Fruit fly (Drosophila melanogaster): ENCODE measurements around the gene LManIII.
A peak's percentile ranks its signal among the peaks of the same experiment; 100 is the strongest.

Gene LManIII

DNA sequence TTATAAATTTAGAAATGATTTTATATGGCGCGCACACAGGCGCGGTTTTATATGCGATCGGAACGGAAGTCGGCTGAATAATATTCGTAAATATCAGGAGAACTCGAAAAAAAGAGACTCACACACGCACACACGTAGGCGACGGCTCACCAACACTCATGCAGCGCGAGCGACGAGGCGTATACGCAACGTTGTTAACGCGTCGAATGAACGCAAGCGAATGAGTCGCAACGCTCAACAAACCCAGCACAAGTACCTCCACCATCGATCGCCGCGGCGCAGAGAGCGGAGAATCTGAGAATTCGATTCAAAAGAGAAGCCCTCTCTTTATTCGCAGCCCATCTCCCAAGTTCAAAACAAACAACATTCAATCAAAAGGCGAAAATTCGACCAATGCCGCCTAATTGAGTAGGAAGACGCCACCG is 32.9 kb downstream of the LManIII start (continued):
- TF ChIP-seq Dek (tag; optimal IDR thresholded peaks at IDR 0.05) (peak; percentile 17), stwl (tag; optimal IDR thresholded peaks at IDR 0.05) (no peak), CG2712 (tag; optimal IDR thresholded peaks at IDR 0.05) (peak; percentile 7), CG10267 (tag; optimal IDR thresholded peaks at IDR 0.05) (no peak), unpg (GFP tag; optimal IDR thresholded peaks at IDR 0.05) (no peak), CG3281 (GFP tag; optimal IDR thresholded peaks at IDR 0.05) (peak; percentile 73), CG8089 (GFP tag; optimal IDR thresholded peaks at IDR 0.05) (no peak), Lhr (GFP tag; optimal IDR thresholded peaks at IDR 0.05) (no peak), ara (GFP tag; IDR thresholded peaks at IDR 0.05) (0 out of 2 replicates have a peak, but pooled peaks have one; percentile 28), Dp (GFP tag; optimal IDR thresholded peaks at IDR 0.05) (no peak), CTCF (GFP tag; optimal IDR thresholded peaks at IDR 0.05) (no peak), sima (GFP tag; optimal IDR thresholded peaks at IDR 0.05) (no peak), pfk (GFP tag; optimal IDR thresholded peaks at IDR 0.05) (peak; percentile 10), NfI (GFP tag; optimal IDR thresholded peaks at IDR 0.05) (peak; percentile 7), mld (GFP tag; IDR thresholded peaks at IDR 0.05; ENCODE audit: partially characterized antibody) (no peak), ems (GFP tag; optimal IDR thresholded peaks at IDR 0.05) (no peak), CG13624 (GFP tag; optimal IDR thresholded peaks at IDR 0.05) (peak; percentile 10), CG4404 (GFP tag; IDR thresholded peaks at IDR 0.05) (no peak), MBD-R2 (GFP tag; IDR thresholded peaks at IDR 0.05) (peak; percentile 31; the same call in 1 of the 2 replicates), CG3726 (GFP tag; IDR thresholded peaks at IDR 0.05) (no peak), z (GFP tag; IDR thresholded peaks at IDR 0.05) (peak; percentile 75; the same call in 2 of the 3 replicates), btn (GFP tag; optimal IDR thresholded peaks at IDR 0.05) (no peak), CG11085 (GFP tag; IDR thresholded peaks at IDR 0.05) (no peak), CG9876 (GFP tag; optimal IDR thresholded peaks at IDR 0.05) (no peak), cwo (GFP tag; optimal IDR thresholded peaks at IDR 0.05) (peak; percentile 72), ci (GFP tag; IDR thresholded peaks at IDR 0.05) (peak; percentile 84), Six4 (GFP tag; optimal IDR thresholded peaks at IDR 0.05) (no peak), cas (GFP tag; IDR thresholded peaks at IDR 0.05) (no peak), Camta (GFP tag; optimal IDR thresholded peaks at IDR 0.05) (peak; percentile 7), CG15601 (tag; optimal IDR thresholded peaks at IDR 0.05) (peak; percentile 28), ATbp (GFP tag; optimal IDR thresholded peaks at IDR 0.05) (no peak), Hr39 (optimal IDR thresholded peaks at IDR 0.05) (no peak), lbe (GFP tag; optimal IDR thresholded peaks at IDR 0.05) (peak; percentile 47), lab (GFP tag; optimal IDR thresholded peaks at IDR 0.05) (peak; percentile 83), crol (GFP tag; IDR thresholded peaks at IDR 0.05) (0 out of 2 replicates have a peak, but pooled peaks have one; percentile 6), CG18764 (GFP tag; optimal IDR thresholded peaks at IDR 0.05) (no peak), CG10209 (GFP tag; optimal IDR thresholded peaks at IDR 0.05) (peak; percentile 14), Sry-β (GFP tag; optimal IDR thresholded peaks at IDR 0.05) (no peak), fru (optimal IDR thresholded peaks at IDR 0.05) (no peak), CG16813 (GFP tag; IDR thresholded peaks at IDR 0.05; ENCODE audit: partially characterized antibody) (no peak), exex (tag; optimal IDR thresholded peaks at IDR 0.05) (peak; percentile 75), CG7271 (tag; optimal IDR thresholded peaks at IDR 0.05) (no peak), CG30431 (GFP tag; optimal IDR thresholded peaks at IDR 0.05) (no peak), CG31441 (GFP tag; IDR thresholded peaks at IDR 0.05) (no peak), CG17186 (GFP tag; optimal IDR thresholded peaks at IDR 0.05) (no peak), Spps (tag; optimal IDR thresholded peaks at IDR 0.05) (no peak), HmgZ (tag; optimal IDR thresholded peaks at IDR 0.05) (peak; percentile 78), fd102C (GFP tag; optimal IDR thresholded peaks at IDR 0.05) (no peak), CG3065 (GFP tag; optimal IDR thresholded peaks at IDR 0.05) (no peak), toy (GFP tag; IDR thresholded peaks at IDR 0.05) (0 out of 2 replicates have a peak, but pooled peaks have one; percentile 22), org-1 (GFP tag; optimal IDR thresholded peaks at IDR 0.05) (no peak), bab2 (GFP tag; optimal IDR thresholded peaks at IDR 0.05) (no peak)

Measured in whole organism, embryonic.